Worm (Caenorhabditis elegans) whole organism, L4 larva: ENCODE results near the gene nhr-129.

Source experiments
- D1046.2 ChIP-seq: fragments of 200-800 bp; sonication (Bioruptor generic); IDR thresholded peaks from 2 replicates; pipeline ENCODE4 v1.3.6; 2022; ENCODE audit warnings: missing genetic modification characterization, missing compliant biosample characterization
- F10B5.3 ChIP-seq: sonication (generic microtip); optimal IDR thresholded peaks from 2 replicates; lab custom pipeline; 2016; ENCODE audit warnings: mild to moderate bottlenecking, missing genetic modification characterization, missing compliant biosample characterization
- F44E2.7 ChIP-seq: fragments of 200-800 bp; sonication (Bioruptor generic); IDR thresholded peaks from 2 replicates; pipeline ENCODE4 v2.1.2; 2022; ENCODE audit warnings: missing genetic modification characterization, missing compliant biosample characterization
- Y105C5A.15 ChIP-seq: fragments of 200-800 bp; sonication (Bioruptor generic); IDR thresholded peaks from 2 replicates; pipeline ENCODE4 v1.3.6; 2022; ENCODE audit warnings: missing genetic modification characterization, missing compliant biosample characterization
- Y5F2A.4 ChIP-seq: fragments of 200-800 bp; sonication (Bioruptor generic); optimal IDR thresholded peaks from 2 replicates; lab custom pipeline; 2018; ENCODE audit warnings: mild to moderate bottlenecking, missing genetic modification characterization, missing compliant biosample characterization
- Y75B8A.6 ChIP-seq: fragments of 200-800 bp; sonication (Bioruptor generic); IDR thresholded peaks from 2 replicates; pipeline ENCODE4 v1.3.6; 2022; ENCODE audit warnings: missing genetic modification reagents, missing genetic modification characterization, missing compliant biosample characterization
- ZK337.2 ChIP-seq: fragments of 200-800 bp; sonication (Bioruptor generic); IDR thresholded peaks from 2 replicates; pipeline ENCODE4 v1.3.6; 2022; ENCODE audit warnings: missing genetic modification reagents, missing genetic modification characterization, missing compliant biosample characterization
- aha-1 ChIP-seq: fragments of 150-350 bp; peaks from one replicate; lab custom pipeline; 2014; ENCODE audit warnings: missing biosample characterization, missing genetic modification characterization
- arid-1 ChIP-seq: fragments of 200-800 bp; sonication (Bioruptor generic); conservative IDR thresholded peaks from 2 replicates; pipeline ENCODE4 v1.3.6; 2022; ENCODE audit warnings: missing genetic modification reagents, missing genetic modification characterization, missing compliant biosample characterization
- attf-4 ChIP-seq: sonication (generic microtip); optimal IDR thresholded peaks from 3 replicates; lab custom pipeline; 2017; ENCODE audit warnings: missing biosample characterization, missing genetic modification characterization
- ceh-28 ChIP-seq: fragments of 150-350 bp; optimal IDR thresholded peaks from 2 replicates; lab custom pipeline; 2014; ENCODE audit warnings: missing biosample characterization, missing genetic modification reagents, missing genetic modification characterization
- ceh-62 ChIP-seq: sonication (generic microtip); optimal IDR thresholded peaks from 2 replicates; lab custom pipeline; 2017; ENCODE audit warnings: missing biosample characterization, missing genetic modification characterization
- daf-12 ChIP-seq: fragments of 150-350 bp; optimal IDR thresholded peaks from 2 replicates; lab custom pipeline; 2014; ENCODE audit warnings: missing biosample characterization, missing genetic modification reagents, missing genetic modification characterization
- dmd-9 ChIP-seq: fragments of 200-800 bp; sonication (Bioruptor generic); IDR thresholded peaks from 2 replicates; pipeline ENCODE4 v1.3.6; 2022; ENCODE audit warnings: missing genetic modification reagents, missing genetic modification characterization, missing compliant biosample characterization
- dpl-1 ChIP-seq: fragments of 150-350 bp; optimal IDR thresholded peaks from 2 replicates; lab custom pipeline; 2014; ENCODE audit warnings: missing biosample characterization, missing genetic modification reagents, missing genetic modification characterization
- egl-27 ChIP-seq: sonication (generic microtip); optimal IDR thresholded peaks from 3 replicates; lab custom pipeline; 2017; ENCODE audit warnings: missing biosample characterization, missing genetic modification reagents, missing genetic modification characterization
- fkh-10 ChIP-seq: fragments of 150-350 bp; optimal IDR thresholded peaks from 2 replicates; lab custom pipeline; 2014; ENCODE audit warnings: missing biosample characterization, missing genetic modification reagents, missing genetic modification characterization
- fos-1 ChIP-seq: fragments of 150-350 bp; optimal IDR thresholded peaks from 2 replicates; lab custom pipeline; 2014; ENCODE audit warnings: missing biosample characterization, missing genetic modification characterization
- hlh-11 ChIP-seq: fragments of 200-800 bp; sonication (Bioruptor generic); optimal IDR thresholded peaks from 2 replicates; lab custom pipeline; 2018; ENCODE audit warnings: mild to moderate bottlenecking, missing genetic modification characterization, missing compliant biosample characterization
- hlh-30 ChIP-seq: sonication (generic microtip); optimal IDR thresholded peaks from 2 replicates; lab custom pipeline; 2017; ENCODE audit warnings: antibody characterized with exemption, mild to moderate bottlenecking, missing genetic modification characterization, missing compliant biosample characterization; ENCODE audit not compliant: insufficient read depth
- jun-1 ChIP-seq: fragments of 150-350 bp; optimal IDR thresholded peaks from 2 replicates; lab custom pipeline; 2014; ENCODE audit warnings: missing biosample characterization, missing genetic modification reagents, missing genetic modification characterization
- lin-1 ChIP-seq: fragments of 200-800 bp; sonication (Bioruptor generic); IDR thresholded peaks from 2 replicates; pipeline ENCODE4 v1.3.6; 2022; ENCODE audit warnings: missing genetic modification reagents, missing genetic modification characterization, missing compliant biosample characterization
- lin-13 ChIP-seq: fragments of 150-350 bp; optimal IDR thresholded peaks from 2 replicates; lab custom pipeline; 2014; ENCODE audit warnings: missing biosample characterization, missing genetic modification reagents, missing genetic modification characterization
- lin-15B ChIP-seq: fragments of 150-350 bp; sonication (generic microtip); optimal IDR thresholded peaks from 3 replicates; lab custom pipeline; 2014; ENCODE audit warnings: missing biosample characterization, missing genetic modification characterization
- lin-39 ChIP-seq: fragments of 150-350 bp; optimal IDR thresholded peaks from 2 replicates; lab custom pipeline; 2014; ENCODE audit warnings: missing biosample characterization, missing genetic modification reagents, missing genetic modification characterization
- madf-5 ChIP-seq, 2 experiments: fragments of 200-800 bp; sonication (Bioruptor generic); IDR thresholded peaks; 2 replicates each; pipeline ENCODE4 v1.3.6; 2022; ENCODE audit warnings: missing compliant biosample characterization in 2 of 2, missing genetic modification characterization in 2 of 2
- madf-9 ChIP-seq: fragments of 200-800 bp; sonication (Bioruptor generic); conservative IDR thresholded peaks from 2 replicates; pipeline ENCODE4 v1.3.6; 2022; ENCODE audit warnings: missing genetic modification reagents, missing genetic modification characterization, missing compliant biosample characterization
- mdt-29 ChIP-seq: fragments of 200-800 bp; sonication (Bioruptor generic); IDR thresholded peaks from 2 replicates; pipeline ENCODE4 v1.3.6; 2022; ENCODE audit warnings: missing genetic modification reagents, missing genetic modification characterization, missing compliant biosample characterization
- mep-1 ChIP-seq: fragments of 150-350 bp; sonication (generic microtip); optimal IDR thresholded peaks from 3 replicates; lab custom pipeline; 2014; ENCODE audit warnings: missing biosample characterization, missing genetic modification characterization
- mes-2 ChIP-seq: sonication (generic microtip); optimal IDR thresholded peaks from 2 replicates; lab custom pipeline; 2016; ENCODE audit warnings: missing genotype, mild to moderate bottlenecking, missing genetic modification characterization, missing compliant biosample characterization; ENCODE audit not compliant: poor library complexity, severe bottlenecking
- mxl-2 ChIP-seq: fragments of 200-800 bp; sonication (Bioruptor generic); conservative IDR thresholded peaks from 2 replicates; pipeline ENCODE4 v1.3.6; 2022; ENCODE audit warnings: missing genetic modification reagents, missing genetic modification characterization, missing compliant biosample characterization
- mxl-3 ChIP-seq: fragments of 200-800 bp; sonication (Bioruptor generic); optimal IDR thresholded peaks from 2 replicates; lab custom pipeline; 2018; ENCODE audit warnings: mild to moderate bottlenecking, missing genetic modification characterization, missing compliant biosample characterization
- nhr-102 ChIP-seq: sonication (generic microtip); optimal IDR thresholded peaks from 2 replicates; lab custom pipeline; 2016; ENCODE audit warnings: mild to moderate bottlenecking, missing genetic modification characterization, moderate library complexity, missing compliant biosample characterization
- nhr-237 ChIP-seq: sonication (generic microtip); optimal IDR thresholded peaks from 2 replicates; lab custom pipeline; 2017; ENCODE audit warnings: missing biosample characterization, missing genetic modification characterization
- nhr-25 ChIP-seq: sonication (generic microtip); optimal IDR thresholded peaks from 2 replicates; lab custom pipeline; 2017; ENCODE audit warnings: missing genetic modification characterization, mild to moderate bottlenecking, missing compliant biosample characterization, antibody characterized with exemption, moderate library complexity, borderline replicate concordance; ENCODE audit not compliant: insufficient read depth
- nhr-42 ChIP-seq: fragments of 200-800 bp; sonication (Bioruptor generic); IDR thresholded peaks from 2 replicates; pipeline ENCODE4 v1.3.6; 2022; ENCODE audit warnings: missing genetic modification characterization, missing compliant biosample characterization
- nhr-6 ChIP-seq: fragments of 150-350 bp; optimal IDR thresholded peaks from 2 replicates; lab custom pipeline; 2014; ENCODE audit warnings: missing biosample characterization, missing genetic modification characterization
- pha-4 ChIP-seq, 2 experiments: fragments of 150-350 bp in 1 of 2; fragments of 200-800 bp in 1 of 2; sonication (Bioruptor generic) in 1 of 2; IDR thresholded peaks in 1 of 2; optimal IDR thresholded peaks in 1 of 2; 2 replicates each; pipeline versions ENCODE4 v1.3.6 to Lab custom; 2014 to 2022; ENCODE audit warnings: missing genetic modification characterization in 2 of 2, missing genetic modification reagents in 2 of 2, missing biosample characterization in 1 of 2, missing compliant biosample characterization in 1 of 2
- php-3 ChIP-seq: fragments of 200-800 bp; sonication (Bioruptor generic); IDR thresholded peaks from 2 replicates; pipeline ENCODE4 v1.3.6; 2022; ENCODE audit warnings: missing genetic modification reagents, missing genetic modification characterization, missing compliant biosample characterization
- skn-1 ChIP-seq: fragments of 150-350 bp; optimal IDR thresholded peaks from 2 replicates; lab custom pipeline; 2014; ENCODE audit warnings: missing biosample characterization, missing genetic modification characterization
- snpc-1.2 ChIP-seq: fragments of 200-800 bp; sonication (Bioruptor generic); IDR thresholded peaks from 2 replicates; pipeline ENCODE4 v1.3.6; 2022; ENCODE audit warnings: missing genetic modification reagents, missing genetic modification characterization, missing compliant biosample characterization
- tra-1 ChIP-seq: fragments of 200-800 bp; sonication (Bioruptor generic); IDR thresholded peaks from 2 replicates; pipeline ENCODE4 v1.3.6; 2022; ENCODE audit warnings: missing genetic modification reagents, missing genetic modification characterization, missing compliant biosample characterization
- unc-130 ChIP-seq: sonication (generic microtip); optimal IDR thresholded peaks from 2 replicates; lab custom pipeline; 2016; ENCODE audit warnings: missing genetic modification reagents, missing genetic modification characterization, missing compliant biosample characterization
- vab-7 ChIP-seq: fragments of 200-800 bp; sonication (Bioruptor generic); IDR thresholded peaks from 2 replicates; pipeline ENCODE4 v1.3.6; 2022; ENCODE audit warnings: missing genetic modification reagents, missing genetic modification characterization, missing compliant biosample characterization
- zag-1 ChIP-seq: fragments of 150-350 bp; optimal IDR thresholded peaks from 2 replicates; lab custom pipeline; 2014; ENCODE audit warnings: missing biosample characterization, missing genetic modification characterization
- zfp-3 ChIP-seq: fragments of 200-800 bp; sonication (Bioruptor generic); conservative IDR thresholded peaks from 2 replicates; pipeline ENCODE4 v1.3.6; 2022; ENCODE audit warnings: missing genetic modification reagents, missing genetic modification characterization, missing compliant biosample characterization

The nhr-129 gene

ce11 chrV:13312210-13312676 lies 18.6 kb downstream of the nhr-129 start, which contains the start of gene nasp-2 (continued):
- TF ChIP-seq ceh-62 (tag; lab: Kevin White, UChicago) (no peak), dpl-1 (GFP tag; lab: Kevin White, UChicago) (peak; percentile 63), ceh-28 (tag; lab: Kevin White, UChicago) (no peak), lin-1 (no peak), D1046.2 (GFP tag; lab: Robert Waterston, UW) (no peak), attf-4 (no peak), skn-1 (tag; lab: Kevin White, UChicago) (no peak), php-3 (GFP tag; lab: Robert Waterston, UW) (no peak), pha-4 (GFP tag; IDR thresholded peaks at IDR 0.05; lab: Robert Waterston, UW) (no peak), pha-4 (tag; optimal IDR thresholded peaks at IDR 0.05; lab: Kevin White, UChicago) (no peak), daf-12 (no peak), fos-1 (tag; lab: Kevin White, UChicago) (no peak), snpc-1.2 (GFP tag; lab: Robert Waterston, UW) (no peak; the same call in 1 of the 2 replicates), F44E2.7 (GFP tag; lab: Robert Waterston, UW) (no peak), madf-9 (GFP tag; lab: Robert Waterston, UW) (no peak), mdt-29 (GFP tag; lab: Robert Waterston, UW) (no peak), nhr-237 (tag; lab: Kevin White, UChicago) (no peak), mes-2 (tag; lab: Kevin White, UChicago) (peak; percentile 63), nhr-42 (GFP tag; lab: Robert Waterston, UW) (no peak), tra-1 (0 out of 2 replicates have a peak, but pooled peaks have one; percentile 8), lin-15B (no peak), hlh-30 (tag; lab: Kevin White, UChicago) (no peak), jun-1 (no peak), nhr-25 (tag; lab: Kevin White, UChicago) (no peak), madf-5 (GFP tag; IDR thresholded peaks at IDR 0.05; lab: Robert Waterston, UW) (no peak), aha-1 (tag; lab: Kevin White, UChicago) (no peak), fkh-10 (GFP tag; lab: Kevin White, UChicago) (no peak), nhr-102 (no peak), arid-1 (GFP tag; lab: Robert Waterston, UW) (no peak), zag-1 (no peak), lin-13 (no peak), hlh-11 (tag; lab: Kevin White, UChicago) (no peak), dmd-9 (GFP tag; lab: Robert Waterston, UW) (0 out of 2 replicates have a peak, but pooled peaks have one; percentile 43), Y75B8A.6 (GFP tag; lab: Robert Waterston, UW) (no peak), ZK337.2 (GFP tag; lab: Robert Waterston, UW) (peak; percentile 51; the same call in 1 of the 2 replicates), zfp-3 (no peak), mep-1 (tag; lab: Kevin White, UChicago) (no peak), vab-7 (no peak), F10B5.3 (no peak), lin-39 (tag; lab: Kevin White, UChicago) (no peak), nhr-6 (tag; lab: Kevin White, UChicago) (peak; percentile 77), mxl-3 (GFP tag; lab: Kevin White, UChicago) (no peak)

- TF ChIP-seq Y5F2A.4 (no peak), ZK337.2 (GFP tag; lab: Robert Waterston, UW) (no peak), unc-130 (GFP tag; lab: Kevin White, UChicago) (peak; percentile 22), dmd-9 (GFP tag; lab: Robert Waterston, UW) (no peak), Y105C5A.15 (GFP tag; lab: Robert Waterston, UW) (no peak), mxl-2 (GFP tag; lab: Robert Waterston, UW) (no peak), jun-1 (no peak), egl-27 (tag; lab: Kevin White, UChicago) (no peak), madf-9 (GFP tag; lab: Robert Waterston, UW) (no peak)
These were observed 21.0 kb downstream of the nhr-129 start for ce11 chrV:13309806-13310205.
